Worm (Caenorhabditis elegans): ENCODE measurements around the gene nuaf-3.

Gene nuaf-3

DNA sequence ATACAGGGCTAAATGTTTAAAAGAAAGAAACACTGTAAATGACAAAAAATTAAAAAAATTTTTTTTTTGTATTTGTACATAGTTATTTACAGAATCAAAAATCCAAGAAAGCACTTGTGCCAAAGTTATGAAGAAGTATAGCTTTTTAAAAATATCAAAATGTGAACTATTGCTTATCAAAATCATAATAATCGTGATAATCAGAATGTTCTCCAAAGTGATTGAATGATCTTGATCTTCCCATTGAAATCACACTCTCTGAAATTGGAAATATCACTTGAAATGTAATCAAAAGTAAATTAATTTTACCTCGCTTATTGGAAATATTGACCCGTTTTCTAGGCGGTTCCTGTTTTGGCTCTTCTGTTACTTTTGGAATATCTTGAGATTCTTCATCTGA, 42.5 kb downstream of the nuaf-3 start:
- TF ChIP-seq ceh-34 (tag; optimal IDR thresholded peaks at IDR 0.05) (no peak), pros-1 (tag; optimal IDR thresholded peaks at IDR 0.05) (no peak), F13H6.1 (tag; optimal IDR thresholded peaks at IDR 0.05) (no peak), ceh-45 (GFP tag; IDR thresholded peaks at IDR 0.05) (no peak), dve-1 (tag; optimal IDR thresholded peaks at IDR 0.05) (no peak), ceh-30 (tag; optimal IDR thresholded peaks at IDR 0.05) (no peak), ceh-31 (tag; optimal IDR thresholded peaks at IDR 0.05) (no peak), ceh-22 (tag; optimal IDR thresholded peaks at IDR 0.05) (no peak), hlh-13 (GFP tag; optimal IDR thresholded peaks at IDR 0.05) (no peak), rnt-1 (tag; optimal IDR thresholded peaks at IDR 0.05) (no peak), ama-1 (optimal IDR thresholded peaks at IDR 0.05) (no peak), sox-4 (tag; optimal IDR thresholded peaks at IDR 0.05) (no peak), ttx-3 (tag; optimal IDR thresholded peaks at IDR 0.05) (no peak)

DNA sequence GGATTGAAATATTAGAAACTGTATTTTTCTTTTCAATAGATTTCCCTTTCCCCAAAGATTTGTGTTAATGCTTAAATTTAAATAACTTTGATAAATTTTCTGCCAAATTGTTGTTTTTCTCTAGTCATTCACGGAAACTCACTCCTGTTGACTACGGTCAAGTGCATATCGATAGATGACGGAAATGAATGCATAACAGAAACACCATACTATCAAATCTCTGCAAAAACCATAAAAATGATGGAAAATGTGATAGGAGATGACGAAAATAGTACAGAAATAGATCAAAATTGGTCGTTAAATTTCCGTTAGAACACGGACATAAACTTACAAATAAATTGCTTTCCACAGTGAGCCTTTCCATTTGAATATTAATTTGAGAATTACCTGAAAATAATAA, 44.9 kb downstream of the nuaf-3 start:
- TF ChIP-seq tbx-2 (tag; optimal IDR thresholded peaks at IDR 0.05) (no peak), unc-55 (GFP tag; optimal IDR thresholded peaks at IDR 0.05) (no peak), rnt-1 (tag; optimal IDR thresholded peaks at IDR 0.05) (no peak), fax-1 (tag; optimal IDR thresholded peaks at IDR 0.05) (no peak), tbx-7 (tag; optimal IDR thresholded peaks at IDR 0.05) (no peak), syd-9 (tag; optimal IDR thresholded peaks at IDR 0.05) (no peak), unc-42 (tag; optimal IDR thresholded peaks at IDR 0.05) (no peak), sox-4 (tag; optimal IDR thresholded peaks at IDR 0.05) (no peak), sox-2 (GFP tag; IDR thresholded peaks at IDR 0.05) (no peak), pqm-1 (tag; optimal IDR thresholded peaks at IDR 0.05) (no peak)

ce11 chrIV:11230069-11230468, 46.0 kb downstream of the nuaf-3 start, which contains the start of gene best-7:
Gene best-7 (minus strand): TSS chrIV:11230307.
- TF ChIP-seq hlh-13 (GFP tag; optimal IDR thresholded peaks at IDR 0.05) (no peak), unc-86 (tag; optimal IDR thresholded peaks at IDR 0.05) (no peak), syd-9 (tag; optimal IDR thresholded peaks at IDR 0.05) (no peak), hlh-15 (tag; optimal IDR thresholded peaks at IDR 0.05) (no peak), fax-1 (tag; optimal IDR thresholded peaks at IDR 0.05) (no peak), unc-55 (GFP tag; optimal IDR thresholded peaks at IDR 0.05) (no peak), tbx-7 (tag; optimal IDR thresholded peaks at IDR 0.05) (no peak)

DNA sequence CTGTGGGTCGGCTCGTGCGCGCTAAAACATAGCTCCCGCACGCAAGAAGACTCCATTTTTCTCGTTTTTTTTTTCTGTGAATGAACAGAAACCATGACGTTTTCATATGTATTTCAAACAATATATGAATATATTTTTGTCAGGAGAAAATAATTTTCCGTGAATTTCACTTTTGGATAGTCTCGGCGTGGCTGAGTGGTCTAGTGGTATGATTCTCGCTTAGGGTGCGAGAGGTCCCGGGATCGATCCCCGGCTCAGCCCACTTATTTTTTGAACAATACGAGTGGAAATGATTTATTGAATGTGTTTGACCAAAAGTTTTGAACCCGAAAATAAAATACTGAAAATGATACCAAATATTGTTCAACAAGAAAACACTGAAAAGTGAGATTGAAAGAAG, 47.3 kb downstream of the nuaf-3 start:
- no peak for TF ChIP-seq pqm-1 (tag; optimal IDR thresholded peaks at IDR 0.05)
- no peak for TF ChIP-seq ceh-30 (tag; optimal IDR thresholded peaks at IDR 0.05)
- no peak for TF ChIP-seq ceh-9 (tag; optimal IDR thresholded peaks at IDR 0.05)
- no peak for TF ChIP-seq ahr-1 (tag; optimal IDR thresholded peaks at IDR 0.05)
- no peak for TF ChIP-seq Y22D7AL.16 (tag; optimal IDR thresholded peaks at IDR 0.05)
- no peak for TF ChIP-seq fax-1 (tag; optimal IDR thresholded peaks at IDR 0.05)
- no peak for TF ChIP-seq F13H6.1 (tag; optimal IDR thresholded peaks at IDR 0.05)
- TF ChIP-seq unc-3 (GFP tag; conservative IDR thresholded peaks at IDR 0.05) = no peak
- no peak for TF ChIP-seq unc-3 (tag; optimal IDR thresholded peaks at IDR 0.05)
- TF ChIP-seq hlh-30 (tag; optimal IDR thresholded peaks at IDR 0.05; ENCODE audit: insufficient read depth) = no peak
- TF ChIP-seq nhr-232 (tag; optimal IDR thresholded peaks at IDR 0.05) = no peak
- no peak for TF ChIP-seq madf-2 (tag; optimal IDR thresholded peaks at IDR 0.05)
- TF ChIP-seq ceh-48 (tag; optimal IDR thresholded peaks at IDR 0.05) = no peak
- TF ChIP-seq ceh-14 (tag; optimal IDR thresholded peaks at IDR 0.05) = no peak
- no peak for TF ChIP-seq lin-11 (tag; optimal IDR thresholded peaks at IDR 0.05)
- TF ChIP-seq elt-2 (tag; optimal IDR thresholded peaks at IDR 0.05) = no peak
- no peak for TF ChIP-seq ceh-24 (tag; optimal IDR thresholded peaks at IDR 0.05)
- no peak for TF ChIP-seq gmeb-2 (tag; optimal IDR thresholded peaks at IDR 0.05)
- no peak for TF ChIP-seq hlh-8 (tag; optimal IDR thresholded peaks at IDR 0.05)
